Worm (Caenorhabditis elegans) whole organism, late embryonic: ENCODE data around the gene acr-14.

Experiments
- C08G9.2 ChIP-seq: sonication (generic microtip); optimal IDR thresholded peaks from 2 replicates; lab custom pipeline; 2016; ENCODE audit warnings: mild to moderate bottlenecking, missing genetic modification characterization, moderate library complexity, missing compliant biosample characterization
- C38D4.7 ChIP-seq: fragments of 200-800 bp; sonication (Bioruptor generic); optimal IDR thresholded peaks from 2 replicates; lab custom pipeline; 2018; ENCODE audit warnings: mild to moderate bottlenecking, missing genetic modification characterization, moderate library complexity, missing compliant biosample characterization
- F13H6.1 ChIP-seq: sonication (generic microtip); optimal IDR thresholded peaks from 2 replicates; lab custom pipeline; 2016; ENCODE audit warnings: missing genetic modification characterization, missing compliant biosample characterization
- Y22D7AL.16 ChIP-seq: sonication (generic microtip); optimal IDR thresholded peaks from 2 replicates; lab custom pipeline; 2016; ENCODE audit warnings: missing genetic modification characterization, missing compliant biosample characterization
- ahr-1 ChIP-seq: sonication (generic microtip); optimal IDR thresholded peaks from 2 replicates; lab custom pipeline; 2016; ENCODE audit warnings: missing genetic modification characterization, missing compliant biosample characterization
- ama-1 ChIP-seq: fragments of 150-350 bp; optimal IDR thresholded peaks from 2 replicates; lab custom pipeline; 2014
- ceh-14 ChIP-seq: sonication (generic microtip); optimal IDR thresholded peaks from 2 replicates; lab custom pipeline; 2016; ENCODE audit warnings: missing genotype, missing genetic modification characterization, missing compliant biosample characterization
- ceh-19 ChIP-seq: fragments of 200-800 bp; sonication (Bioruptor generic); optimal IDR thresholded peaks from 2 replicates; lab custom pipeline; 2018; ENCODE audit warnings: mild to moderate bottlenecking, missing genetic modification characterization, missing compliant biosample characterization
- ceh-30 ChIP-seq: fragments of 150-350 bp; optimal IDR thresholded peaks from 2 replicates; lab custom pipeline; 2014; ENCODE audit warnings: missing biosample characterization, missing genetic modification characterization
- ceh-31 ChIP-seq: sonication (generic microtip); optimal IDR thresholded peaks from 2 replicates; lab custom pipeline; 2016; ENCODE audit warnings: missing genetic modification characterization, missing compliant biosample characterization
- ceh-6 ChIP-seq: fragments of 200-800 bp; sonication (Bioruptor generic); optimal IDR thresholded peaks from 2 replicates; lab custom pipeline; 2018; ENCODE audit warnings: mild to moderate bottlenecking, missing genetic modification characterization, missing compliant biosample characterization
- che-1 ChIP-seq: sonication (generic microtip); optimal IDR thresholded peaks from 2 replicates; lab custom pipeline; 2016; ENCODE audit warnings: mild to moderate bottlenecking, missing genetic modification characterization, missing compliant biosample characterization
- dve-1 ChIP-seq: sonication (generic microtip); optimal IDR thresholded peaks from 2 replicates; lab custom pipeline; 2017; ENCODE audit warnings: antibody characterized with exemption, mild to moderate bottlenecking, missing genetic modification characterization, missing compliant biosample characterization
- elt-2 ChIP-seq: sonication (generic microtip); optimal IDR thresholded peaks from 2 replicates; lab custom pipeline; 2016; ENCODE audit warnings: missing genetic modification reagents, missing genetic modification characterization, missing compliant biosample characterization
- elt-4 ChIP-seq: sonication (generic microtip); optimal IDR thresholded peaks from 2 replicates; lab custom pipeline; 2016; ENCODE audit warnings: missing genetic modification characterization, missing compliant biosample characterization
- ets-4 ChIP-seq: sonication (generic microtip); optimal IDR thresholded peaks from 2 replicates; lab custom pipeline; 2016; ENCODE audit warnings: missing genetic modification characterization, missing compliant biosample characterization
- hlh-13 ChIP-seq: fragments of 200-800 bp; sonication (Bioruptor generic); optimal IDR thresholded peaks from 2 replicates; lab custom pipeline; 2018; ENCODE audit warnings: mild to moderate bottlenecking, missing genetic modification characterization, missing compliant biosample characterization
- hlh-30 ChIP-seq: sonication (generic microtip); optimal IDR thresholded peaks from 2 replicates; lab custom pipeline; 2017; ENCODE audit warnings: antibody characterized with exemption, missing genetic modification characterization, missing compliant biosample characterization; ENCODE audit not compliant: insufficient read depth
- hlh-6 ChIP-seq: sonication (generic microtip); optimal IDR thresholded peaks from 2 replicates; lab custom pipeline; 2016; ENCODE audit warnings: missing genotype, missing genetic modification characterization, missing compliant biosample characterization
- madf-2 ChIP-seq: sonication (generic microtip); optimal IDR thresholded peaks from 2 replicates; lab custom pipeline; 2017; ENCODE audit warnings: missing genetic modification characterization, missing compliant biosample characterization
- mec-3 ChIP-seq: sonication (generic microtip); optimal IDR thresholded peaks from 2 replicates; lab custom pipeline; 2016; ENCODE audit warnings: borderline replicate concordance, missing genetic modification characterization, missing compliant biosample characterization
- nfya-1 ChIP-seq: sonication (generic microtip); optimal IDR thresholded peaks from 2 replicates; lab custom pipeline; 2017; ENCODE audit warnings: missing genetic modification characterization, mild to moderate bottlenecking, missing compliant biosample characterization, antibody characterized with exemption, moderate library complexity
- odd-2 ChIP-seq: sonication (generic microtip); optimal IDR thresholded peaks from 2 replicates; lab custom pipeline; 2017; ENCODE audit warnings: antibody characterized with exemption, mild to moderate bottlenecking, missing genetic modification characterization, missing compliant biosample characterization
- pax-1 ChIP-seq: fragments of 150-350 bp; optimal IDR thresholded peaks from 2 replicates; lab custom pipeline; 2014; ENCODE audit warnings: missing biosample characterization, missing genetic modification characterization
- pha-2 ChIP-seq: sonication (generic microtip); optimal IDR thresholded peaks from 2 replicates; lab custom pipeline; 2017; ENCODE audit warnings: mild to moderate bottlenecking, missing genetic modification characterization, missing compliant biosample characterization
- pha-4 ChIP-seq: fragments of 150-350 bp; optimal IDR thresholded peaks from 2 replicates; lab custom pipeline; 2018; ENCODE audit warnings: missing biosample characterization, missing genetic modification reagents, missing genetic modification characterization
- ref-2 ChIP-seq: sonication (generic microtip); optimal IDR thresholded peaks from 2 replicates; lab custom pipeline; 2016; ENCODE audit warnings: missing genetic modification characterization, missing compliant biosample characterization
- rnt-1 ChIP-seq: sonication (generic microtip); optimal IDR thresholded peaks from 2 replicates; lab custom pipeline; 2016; ENCODE audit warnings: missing genetic modification characterization, missing compliant biosample characterization
- sox-2 ChIP-seq: fragments of 200-800 bp; sonication (Bioruptor generic); IDR thresholded peaks from 2 replicates; pipeline ENCODE4 v1.3.6; 2022; ENCODE audit warnings: missing genetic modification reagents, missing genetic modification characterization, missing compliant biosample characterization
- sox-4 ChIP-seq: sonication (generic microtip); optimal IDR thresholded peaks from 2 replicates; lab custom pipeline; 2017; ENCODE audit warnings: mild to moderate bottlenecking, missing genetic modification characterization, inconsistent platforms, missing compliant biosample characterization
- tbx-7 ChIP-seq: sonication (generic microtip); optimal IDR thresholded peaks from 2 replicates; lab custom pipeline; 2016; ENCODE audit warnings: missing genotype, missing genetic modification characterization, missing compliant biosample characterization
- unc-3 ChIP-seq, 2 experiments: fragments of 200-800 bp in 1 of 2; sonication (Bioruptor generic) in 1 of 2; sonication (generic microtip) in 1 of 2; conservative IDR thresholded peaks in 1 of 2; optimal IDR thresholded peaks in 1 of 2; 2 replicates each; pipeline versions ENCODE4 v1.3.6 to Lab custom; 2016 to 2022; ENCODE audit warnings: missing compliant biosample characterization in 2 of 2, missing genetic modification characterization in 2 of 2, missing genetic modification reagents in 1 of 2
- unc-42 ChIP-seq: sonication (generic microtip); optimal IDR thresholded peaks from 2 replicates; lab custom pipeline; 2016; ENCODE audit warnings: missing genotype, missing genetic modification characterization, missing compliant biosample characterization
- unc-55 ChIP-seq: sonication (generic microtip); optimal IDR thresholded peaks from 2 replicates; lab custom pipeline; 2017; ENCODE audit warnings: missing biosample characterization, missing genetic modification reagents, missing genetic modification characterization
- ztf-16 ChIP-seq: sonication (generic microtip); optimal IDR thresholded peaks from 2 replicates; lab custom pipeline; 2017; ENCODE audit warnings: missing genetic modification characterization, missing compliant biosample characterization

Gene acr-14

DNA sequence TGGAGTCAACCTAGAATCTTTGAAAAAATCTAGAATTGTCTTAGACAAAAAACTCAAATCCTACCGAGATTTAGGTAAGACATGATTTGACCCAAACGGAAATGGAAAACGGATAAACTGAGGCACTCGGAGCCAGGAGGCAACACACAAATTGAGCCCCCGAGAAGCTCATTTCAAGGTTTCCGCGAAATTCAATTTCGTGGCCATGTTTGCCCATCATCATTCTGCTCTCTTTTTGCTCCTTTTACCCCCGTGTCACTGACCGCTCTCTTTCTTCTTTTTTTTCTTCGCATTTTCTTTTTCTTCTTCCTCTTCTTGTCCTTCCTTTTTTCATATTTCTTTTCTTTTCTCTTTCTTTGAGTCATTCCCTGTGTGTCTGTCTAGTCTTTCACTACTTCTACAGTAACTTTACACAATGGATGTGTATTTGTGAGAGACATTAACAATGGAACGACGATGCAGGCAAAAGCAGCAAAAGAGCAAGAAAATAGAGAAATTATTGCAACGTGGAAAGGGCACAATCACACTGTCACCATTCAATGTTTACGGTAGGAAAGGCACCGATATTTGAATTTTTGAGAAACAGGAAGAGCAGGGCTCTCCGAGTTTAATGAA, 24.2 kb downstream of the acr-14 start:
- peak; percentile 92 for TF ChIP-seq unc-42 (tag; lab: Kevin White, UChicago)
- TF ChIP-seq sox-2, result no peak
- TF ChIP-seq, all 69 proteins: peak for 1

- no peak for TF ChIP-seq unc-3 (GFP tag; conservative IDR thresholded peaks at IDR 0.05; lab: Robert Waterston, UW)
- TF ChIP-seq unc-3 (tag; optimal IDR thresholded peaks at IDR 0.05; lab: Kevin White, UChicago), result no peak
- TF ChIP-seq sox-4 (tag; lab: Kevin White, UChicago), result no peak
- TF ChIP-seq ceh-14 (tag; lab: Kevin White, UChicago), result no peak
- TF ChIP-seq elt-2 (tag; lab: Kevin White, UChicago), result no peak
- no peak for TF ChIP-seq ceh-31
- no peak for TF ChIP-seq ceh-30 (tag; lab: Kevin White, UChicago)
- TF ChIP-seq hlh-13 (GFP tag; lab: Kevin White, UChicago), result no peak
- no peak for TF ChIP-seq ama-1 (lab: Kevin White, UChicago)
- no peak for TF ChIP-seq ets-4
- TF ChIP-seq C38D4.7 (GFP tag; lab: Kevin White, UChicago), result no peak
- TF ChIP-seq tbx-7 (tag; lab: Kevin White, UChicago), result no peak
- TF ChIP-seq rnt-1 (tag; lab: Kevin White, UChicago), result no peak
- no peak for TF ChIP-seq elt-4 (tag; lab: Kevin White, UChicago)
- no peak for TF ChIP-seq madf-2 (tag; lab: Kevin White, UChicago)
- no peak for TF ChIP-seq ceh-19
- no peak for TF ChIP-seq hlh-30 (tag; lab: Kevin White, UChicago)
- TF ChIP-seq pax-1 (tag; lab: Kevin White, UChicago), result no peak
Observed at ce11 chrII:8149930-8150329, 27.1 kb downstream of the acr-14 start, which contains the start of gene F10B5.3. F10B5.3 (minus strand) TSS chrII:8150030.

DNA sequence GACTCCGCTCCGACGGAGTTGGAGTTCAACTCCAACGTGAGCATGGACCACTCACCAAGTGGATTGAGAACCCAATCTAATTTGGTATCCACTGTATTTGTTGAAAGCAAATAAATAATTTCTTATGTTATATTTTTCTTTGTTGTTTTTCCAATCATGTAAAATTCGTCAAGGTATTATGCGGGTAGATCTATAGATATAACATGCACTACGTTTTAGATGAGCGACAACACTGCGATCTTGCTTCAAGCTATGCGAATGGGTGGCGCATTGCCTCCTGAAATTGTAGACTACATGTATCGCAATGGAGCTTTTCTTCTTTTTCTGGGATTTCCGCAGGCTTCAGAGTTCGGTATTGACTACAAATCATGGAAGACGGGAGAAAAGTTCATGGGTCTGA, 32.5 kb downstream of the acr-14 start, which contains the start of gene F10B5.2:
Gene F10B5.2 (plus strand): TSS at position 220 of the 400 bp plus-strand sequence.
- TF ChIP-seq pha-2 (tag; lab: Kevin White, UChicago), result no peak
- TF ChIP-seq mec-3 (tag; lab: Kevin White, UChicago), result no peak
- TF ChIP-seq elt-4 (tag; lab: Kevin White, UChicago), result no peak
- no peak for TF ChIP-seq dve-1 (tag; lab: Kevin White, UChicago)
- no peak for TF ChIP-seq odd-2 (tag; lab: Kevin White, UChicago)
- no peak for TF ChIP-seq sox-2
- no peak for TF ChIP-seq ztf-16 (tag; lab: Kevin White, UChicago)
- TF ChIP-seq Y22D7AL.16 (tag; lab: Kevin White, UChicago), result no peak
- no peak for TF ChIP-seq C08G9.2 (tag; lab: Kevin White, UChicago)
- no peak for TF ChIP-seq ref-2 (tag; lab: Kevin White, UChicago)
- TF ChIP-seq ceh-30 (tag; lab: Kevin White, UChicago), result no peak
- no peak for TF ChIP-seq tbx-7 (tag; lab: Kevin White, UChicago)
- TF ChIP-seq ceh-6, result no peak
- no peak for TF ChIP-seq hlh-6
- no peak for TF ChIP-seq ahr-1
- TF ChIP-seq F13H6.1 (tag; lab: Kevin White, UChicago), result no peak
- TF ChIP-seq unc-55 (GFP tag; lab: Kevin White, UChicago), result no peak
- TF ChIP-seq che-1 (tag; lab: Kevin White, UChicago), result no peak

DNA sequence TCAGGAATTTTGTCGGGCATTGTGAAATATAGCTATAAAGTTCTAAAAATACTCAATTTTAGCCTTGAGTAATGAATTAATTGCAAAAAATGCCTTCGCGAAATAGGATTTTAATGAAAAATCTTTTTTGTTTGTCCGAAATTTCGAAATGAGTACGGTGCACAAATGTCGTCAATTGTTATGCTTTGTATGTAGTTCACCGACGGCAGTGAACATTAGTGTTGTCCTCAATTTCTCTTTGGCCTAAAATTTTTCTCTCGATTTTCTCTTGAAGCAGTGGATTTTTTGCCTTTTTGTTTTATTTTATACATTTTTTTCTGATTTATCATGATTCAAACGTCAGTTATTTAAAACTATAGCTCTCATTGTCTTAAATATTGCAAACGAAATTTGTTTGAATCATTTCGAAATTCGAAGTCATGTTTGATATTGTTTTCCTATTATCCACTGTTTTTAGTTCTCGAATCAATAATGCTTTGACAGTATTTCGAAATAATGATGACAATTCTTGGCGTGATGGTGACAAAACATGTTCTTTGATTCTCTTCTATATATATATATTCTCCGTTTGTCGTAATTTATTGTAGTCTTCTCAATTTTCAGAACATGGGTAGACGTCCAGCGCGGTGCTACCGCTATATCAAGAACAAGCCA, 33.6 kb downstream of the acr-14 start, which contains the start of the genes ints-11 and rpl-10:
Gene ints-11 (minus strand): TSS at position 201 of the 654 bp plus-strand sequence.
Gene rpl-10 (plus strand): TSS at position 604 of the 654 bp plus-strand sequence.
- TF ChIP-seq C08G9.2 (tag; lab: Kevin White, UChicago) (no peak), pha-4 (tag; lab: Kevin White, UChicago) (no peak), dve-1 (tag; lab: Kevin White, UChicago) (peak; percentile 4), nfya-1 (tag; lab: Kevin White, UChicago) (peak; percentile 51)
